Worm (Caenorhabditis elegans): ENCODE data around the gene grp-1.

DNA sequence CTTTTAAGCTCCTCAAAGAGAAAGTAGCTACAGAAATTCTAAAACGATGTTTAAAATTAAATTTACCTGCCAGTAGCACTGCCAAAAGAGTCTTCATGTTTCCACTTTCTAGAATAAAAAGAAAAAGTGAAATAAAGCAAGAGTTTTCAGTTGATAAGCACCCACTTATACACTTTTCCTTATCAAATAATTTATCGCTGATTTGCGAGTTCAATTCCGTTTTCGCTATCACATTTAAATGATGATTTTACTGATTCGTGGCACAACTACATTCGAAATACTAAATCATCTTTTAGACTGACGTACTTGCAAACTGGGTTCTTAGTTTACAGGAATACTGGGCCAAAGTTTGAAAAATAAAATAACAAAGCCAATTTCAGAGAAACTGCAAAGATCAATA lies 34.6 kb upstream of the grp-1 start, which contains the start of gene K12H4.7:
- TF ChIP-seq unc-62 (GFP tag; optimal IDR thresholded peaks at IDR 0.05): no peak
- no peak for TF ChIP-seq nhr-28 (tag; optimal IDR thresholded peaks at IDR 0.05)
- no peak for TF ChIP-seq nhr-237 (tag; optimal IDR thresholded peaks at IDR 0.05)
- TF ChIP-seq unc-39 (tag; optimal IDR thresholded peaks at IDR 0.05): no peak
- no peak for TF ChIP-seq ham-2 (GFP tag; optimal IDR thresholded peaks at IDR 0.05)
- no peak for TF ChIP-seq elt-1 (tag; optimal IDR thresholded peaks at IDR 0.05; ENCODE audit: borderline replicate concordance, insufficient read depth)
- no peak for TF ChIP-seq elt-3 (tag; optimal IDR thresholded peaks at IDR 0.05)
- TF ChIP-seq ztf-11 (tag; optimal IDR thresholded peaks at IDR 0.05): no peak
- TF ChIP-seq pha-4 (tag; optimal IDR thresholded peaks at IDR 0.05): no peak
- TF ChIP-seq nhr-76 (tag; optimal IDR thresholded peaks at IDR 0.05): no peak
- no peak for TF ChIP-seq mab-5 (tag; optimal IDR thresholded peaks at IDR 0.05)
- no peak for TF ChIP-seq snpc-4 (tag; optimal IDR thresholded peaks at IDR 0.05)
- no peak for TF ChIP-seq lin-13 (tag; optimal IDR thresholded peaks at IDR 0.05)
